Worm (Caenorhabditis elegans): ENCODE measurements around the gene F09G8.7.
A peak's percentile ranks its signal among the peaks of the same experiment; 100 is the strongest.

F09G8.7 gene

DNA sequence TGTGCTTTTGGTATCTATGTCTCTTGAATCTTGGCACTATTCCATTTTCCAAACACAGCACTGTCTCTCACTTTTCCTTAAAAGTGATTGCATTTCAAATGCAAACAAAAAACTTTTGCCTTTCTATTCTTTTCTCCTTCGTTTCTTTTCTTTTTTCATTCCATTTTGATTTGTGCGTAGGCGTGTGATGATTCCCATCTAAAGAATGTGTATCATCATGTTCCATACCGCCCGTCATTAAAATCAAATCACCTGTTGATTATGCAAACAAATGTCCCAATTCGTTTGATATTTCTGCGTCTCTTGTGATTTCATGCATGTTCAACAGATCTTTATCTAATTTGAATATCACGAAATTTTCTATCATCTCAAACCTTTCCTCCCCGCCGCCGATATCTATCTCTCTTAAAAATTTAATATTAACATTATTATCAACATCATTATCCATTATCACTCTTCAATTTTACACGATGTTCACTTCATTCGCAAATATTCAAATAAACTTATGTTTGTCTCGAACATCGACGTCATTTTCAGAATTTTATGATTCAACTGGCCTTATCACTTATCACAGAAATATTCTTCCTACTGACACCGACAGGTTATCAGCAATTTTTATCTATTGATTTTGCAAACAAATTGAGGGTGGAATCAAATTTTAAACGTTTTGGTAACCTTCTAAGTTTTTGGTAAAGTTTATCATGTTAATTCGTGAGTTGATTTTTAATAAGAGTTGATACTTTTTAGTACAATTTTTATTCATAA is 23.3 kb upstream of the F09G8.7 start:
- no peak for TF ChIP-seq unc-62 (GFP tag; optimal IDR thresholded peaks at IDR 0.05)
- no peak for TF ChIP-seq nhr-11 (tag; optimal IDR thresholded peaks at IDR 0.05)
- TF ChIP-seq unc-55 (GFP tag; optimal IDR thresholded peaks at IDR 0.05): peak; percentile 27
- no peak for TF ChIP-seq aly-2 (tag; optimal IDR thresholded peaks at IDR 0.05)
- no peak for TF ChIP-seq nhr-21 (tag; optimal IDR thresholded peaks at IDR 0.05)
- TF ChIP-seq peb-1 (tag; optimal IDR thresholded peaks at IDR 0.05): no peak
- TF ChIP-seq alr-1 (tag; optimal IDR thresholded peaks at IDR 0.05): no peak
- TF ChIP-seq fos-1 (tag; optimal IDR thresholded peaks at IDR 0.05): peak; percentile 98
- TF ChIP-seq skn-1 (tag; optimal IDR thresholded peaks at IDR 0.05): no peak
- peak; percentile 11 for TF ChIP-seq sma-9 (GFP tag; optimal IDR thresholded peaks at IDR 0.05)
- TF ChIP-seq sma-9 (tag; optimal IDR thresholded peaks at IDR 0.05): no peak
- no peak for TF ChIP-seq lin-39 (tag; optimal IDR thresholded peaks at IDR 0.05)
- no peak for TF ChIP-seq C34F6.9 (tag; optimal IDR thresholded peaks at IDR 0.05)
- TF ChIP-seq sma-3 (GFP tag; optimal IDR thresholded peaks at IDR 0.05): no peak
- peak; percentile 10 for TF ChIP-seq gmeb-1 (tag; optimal IDR thresholded peaks at IDR 0.05)
- TF ChIP-seq mbf-1 (tag; optimal IDR thresholded peaks at IDR 0.05): no peak
- no peak for TF ChIP-seq elt-3 (tag; optimal IDR thresholded peaks at IDR 0.05)

DNA sequence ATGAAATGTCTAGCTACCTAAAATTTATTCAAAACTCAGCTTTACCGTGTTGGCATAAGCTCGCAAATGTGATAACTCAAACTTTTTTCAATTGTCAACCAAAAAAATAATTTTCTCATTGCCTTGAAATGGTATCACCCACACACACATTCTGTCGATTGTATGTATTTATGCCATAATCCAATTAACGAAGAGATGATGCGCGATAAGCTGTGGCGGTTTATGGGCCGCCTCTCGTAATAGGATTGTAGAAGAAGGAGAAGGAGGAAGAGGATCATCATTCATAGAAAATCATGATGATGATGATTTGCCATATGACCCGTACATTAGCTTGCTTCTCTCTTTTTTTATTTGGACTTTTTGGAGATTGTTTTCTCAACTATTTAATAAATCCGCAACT is 21.0 kb upstream of the F09G8.7 start:
- no peak for TF ChIP-seq lin-13 (GFP tag; optimal IDR thresholded peaks at IDR 0.05)
- no peak for TF ChIP-seq crh-2 (tag; optimal IDR thresholded peaks at IDR 0.05)
- no peak for TF ChIP-seq nhr-21 (tag; optimal IDR thresholded peaks at IDR 0.05)
- TF ChIP-seq mab-5 (tag; optimal IDR thresholded peaks at IDR 0.05): no peak
- no peak for TF ChIP-seq ama-1 (optimal IDR thresholded peaks at IDR 0.05)
- no peak for TF ChIP-seq elt-1 (tag; optimal IDR thresholded peaks at IDR 0.05)
- TF ChIP-seq F13H6.1 (tag; optimal IDR thresholded peaks at IDR 0.05): no peak
- no peak for TF ChIP-seq zag-1 (tag; optimal IDR thresholded peaks at IDR 0.05)
- no peak for TF ChIP-seq unc-55 (GFP tag; optimal IDR thresholded peaks at IDR 0.05)
- no peak for TF ChIP-seq fos-1 (tag; optimal IDR thresholded peaks at IDR 0.05)
- TF ChIP-seq ceh-82 (tag; optimal IDR thresholded peaks at IDR 0.05): no peak
- TF ChIP-seq unc-39 (tag; optimal IDR thresholded peaks at IDR 0.05): no peak
- TF ChIP-seq nhr-23 (tag; optimal IDR thresholded peaks at IDR 0.05): no peak
- no peak for TF ChIP-seq nhr-77 (tag; optimal IDR thresholded peaks at IDR 0.05)
- no peak for TF ChIP-seq sma-3 (GFP tag; optimal IDR thresholded peaks at IDR 0.05)
- no peak for TF ChIP-seq unc-62 (GFP tag; optimal IDR thresholded peaks at IDR 0.05)
- TF ChIP-seq ztf-11 (tag; optimal IDR thresholded peaks at IDR 0.05): no peak
- no peak for TF ChIP-seq lsy-2 (tag; optimal IDR thresholded peaks at IDR 0.05)

- TF ChIP-seq unc-62 (GFP tag; optimal IDR thresholded peaks at IDR 0.05) (peak; percentile 11), nhr-11 (tag; optimal IDR thresholded peaks at IDR 0.05) (no peak), mab-5 (tag; optimal IDR thresholded peaks at IDR 0.05) (peak; percentile 74), peb-1 (tag; optimal IDR thresholded peaks at IDR 0.05) (no peak), nhr-21 (tag; optimal IDR thresholded peaks at IDR 0.05) (no peak), snpc-4 (tag; optimal IDR thresholded peaks at IDR 0.05) (no peak), unc-39 (tag; optimal IDR thresholded peaks at IDR 0.05) (no peak), nhr-23 (tag; optimal IDR thresholded peaks at IDR 0.05) (no peak), C34F6.9 (tag; optimal IDR thresholded peaks at IDR 0.05) (peak; percentile 43), zag-1 (tag; optimal IDR thresholded peaks at IDR 0.05) (peak; percentile 41), unc-55 (GFP tag; optimal IDR thresholded peaks at IDR 0.05) (no peak), sma-3 (GFP tag; optimal IDR thresholded peaks at IDR 0.05) (no peak), fos-1 (tag; optimal IDR thresholded peaks at IDR 0.05) (no peak), mdl-1 (tag; optimal IDR thresholded peaks at IDR 0.05) (peak in 1 of 2 experiments; percentile 14), lsy-2 (tag; optimal IDR thresholded peaks at IDR 0.05) (peak in 1 of 2 experiments; percentile 49), nhr-129 (tag; optimal IDR thresholded peaks at IDR 0.05) (peak; percentile 42), Y55F3AM.14 (GFP tag; optimal IDR thresholded peaks at IDR 0.05) (peak; percentile 36), nhr-237 (tag; optimal IDR thresholded peaks at IDR 0.05) (no peak), F13H6.1 (tag; optimal IDR thresholded peaks at IDR 0.05) (peak; percentile 61)
Measured at ce11 chrIII:8287519-8287918, 19.4 kb upstream of the F09G8.7 start.

- TF ChIP-seq blmp-1 (tag; optimal IDR thresholded peaks at IDR 0.05; ENCODE audit: insufficient read depth): no peak
- no peak for TF ChIP-seq ZK546.5 (tag; optimal IDR thresholded peaks at IDR 0.05)
Measured at ce11 chrIII:8286824-8287223, 18.7 kb upstream of the F09G8.7 start.
